Fruit fly (Drosophila melanogaster): Measurements from ENCODE around the gene CG6216.
A peak's percentile ranks its signal among the peaks of the same experiment; 100 is the strongest.
"Not testable (repeated sequence)": the region's sequence is repeated elsewhere in the genome, so short reads cannot be mapped to it uniquely, and the experiment has no call there.

CG6216 gene

dm6 chr3L:11169299-11170181 lies 19.0 kb upstream of the CG6216 start, which contains the start of the genes wls and Adck5:
TSS of gene wls (minus strand) at chr3L:11169625.
TSS of gene Adck5 (plus strand) at chr3L:11169817.
- TF ChIP-seq usp (GFP tag; optimal IDR thresholded peaks at IDR 0.05) (no peak), EcR (GFP tag; optimal IDR thresholded peaks at IDR 0.05) (no peak), CG8478 (optimal IDR thresholded peaks at IDR 0.05) (no peak), pan (optimal IDR thresholded peaks at IDR 0.05) (peak; percentile 52), psq (optimal IDR thresholded peaks at IDR 0.05) (no peak)

DNA sequence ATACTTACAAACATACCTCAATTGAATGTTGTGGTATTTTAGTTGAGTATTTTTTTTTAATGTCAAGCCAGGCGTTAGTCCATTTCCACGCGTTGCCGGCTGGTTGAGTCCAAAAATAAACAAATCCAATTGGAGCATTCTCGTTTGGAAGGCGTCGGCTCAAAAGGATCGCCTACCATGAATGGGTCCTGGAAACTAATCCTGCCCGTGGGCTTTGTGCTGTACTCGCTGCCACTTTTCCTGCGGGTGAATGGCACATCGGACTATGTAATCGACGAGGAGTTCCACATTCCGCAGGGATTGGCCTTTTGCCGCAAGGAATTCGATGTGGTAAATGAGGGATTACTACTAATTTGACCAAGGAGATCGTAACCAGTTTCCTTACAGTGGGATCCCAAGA lies 14.3 kb upstream of the CG6216 start, which contains the start of gene Alg10:
TSS of gene Alg10 (plus strand) at position 73 of the 400 bp plus-strand sequence.
- TF ChIP-seq CG8478 (optimal IDR thresholded peaks at IDR 0.05) (no peak), Dll (optimal IDR thresholded peaks at IDR 0.05) (no peak), EcR (GFP tag; optimal IDR thresholded peaks at IDR 0.05) (no peak)

DNA sequence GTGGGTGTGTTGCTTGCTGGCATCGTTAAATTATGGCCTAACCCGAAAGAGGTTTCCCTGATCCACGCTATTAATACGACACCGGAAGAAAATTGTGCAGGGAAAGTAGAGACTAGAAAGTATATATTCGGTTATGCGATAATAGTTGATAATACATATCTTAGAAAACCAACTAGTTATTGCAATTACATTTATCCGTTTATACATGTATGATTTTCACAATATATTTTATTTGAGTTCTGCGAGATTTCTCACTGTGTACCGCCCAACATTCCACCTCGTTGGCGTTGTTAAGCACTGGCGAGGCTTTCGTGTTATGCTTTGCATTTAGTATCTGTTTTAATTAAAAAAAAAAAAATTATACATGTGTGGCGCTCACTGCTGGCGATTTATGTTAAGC lies 4.8 kb upstream of the CG6216 start:
- no peak for TF ChIP-seq CG8478 (optimal IDR thresholded peaks at IDR 0.05)
- TF ChIP-seq pan (optimal IDR thresholded peaks at IDR 0.05) = no peak
- no peak for TF ChIP-seq psq (optimal IDR thresholded peaks at IDR 0.05)
- TF ChIP-seq Dll (optimal IDR thresholded peaks at IDR 0.05) = no peak
- no peak for TF ChIP-seq usp (GFP tag; optimal IDR thresholded peaks at IDR 0.05)
- no peak for TF ChIP-seq EcR (GFP tag; optimal IDR thresholded peaks at IDR 0.05)

DNA sequence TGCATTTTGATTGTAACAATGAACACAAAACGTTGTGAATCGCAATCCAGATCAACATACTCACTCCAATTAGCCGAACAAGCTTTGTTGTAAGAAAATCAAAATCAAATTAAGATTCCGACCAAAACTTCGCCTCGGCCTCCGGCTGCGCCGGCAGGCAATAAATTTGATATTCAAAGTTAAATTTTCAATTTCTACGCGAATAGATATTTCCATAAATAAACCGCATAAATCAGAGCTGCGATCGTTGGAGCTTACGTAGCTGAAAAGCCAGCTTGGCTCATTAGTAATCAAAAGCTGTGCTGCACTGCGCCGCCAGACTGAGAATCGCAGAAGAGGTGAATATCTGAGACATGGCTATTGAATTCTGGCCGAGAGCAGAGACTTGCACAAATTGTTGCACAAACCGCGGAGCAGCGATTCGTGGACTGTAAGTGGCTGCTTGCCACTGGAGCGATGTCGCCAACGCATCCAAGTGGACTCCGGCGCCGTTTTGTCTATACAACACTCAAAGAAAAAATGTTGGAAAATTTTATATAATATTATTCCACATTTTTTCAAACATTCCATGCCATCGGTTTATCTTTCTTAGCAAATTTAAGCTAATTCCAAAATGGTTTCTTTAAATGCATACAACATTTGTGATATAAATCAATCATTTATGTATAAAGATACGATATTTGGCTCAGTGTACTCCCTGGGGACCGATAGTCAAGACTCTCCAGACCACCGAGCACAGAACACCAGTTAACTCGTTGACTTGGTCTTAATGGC lies 1.9 kb downstream of the CG6216 start:
- TF ChIP-seq CG8478 (optimal IDR thresholded peaks at IDR 0.05) = no peak
- TF ChIP-seq pan (optimal IDR thresholded peaks at IDR 0.05) = no peak
- TF ChIP-seq usp (GFP tag; optimal IDR thresholded peaks at IDR 0.05) = no peak
- no peak for TF ChIP-seq psq (optimal IDR thresholded peaks at IDR 0.05)
- no peak for TF ChIP-seq Dll (optimal IDR thresholded peaks at IDR 0.05)
- no peak for TF ChIP-seq EcR (GFP tag; optimal IDR thresholded peaks at IDR 0.05)

DNA sequence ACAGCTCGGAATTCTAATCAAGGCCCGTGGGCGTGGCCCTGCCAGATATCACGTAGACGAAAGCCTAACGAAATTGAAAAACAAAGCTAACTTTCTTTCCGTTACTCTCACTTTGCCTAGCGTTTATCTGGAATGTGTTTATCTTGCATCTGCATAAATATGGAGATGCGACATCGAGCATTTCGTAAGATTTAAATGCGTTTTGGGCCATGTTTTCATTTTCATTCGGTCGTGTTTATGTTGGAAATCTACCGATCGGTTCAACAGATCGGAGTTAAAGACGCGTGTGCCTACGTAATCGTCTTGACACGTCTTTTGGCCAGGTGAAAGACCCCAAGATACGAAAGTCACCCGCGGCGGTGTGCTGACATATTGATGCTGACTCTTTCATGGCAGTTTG lies 2.9 kb downstream of the CG6216 start:
- TF ChIP-seq psq (optimal IDR thresholded peaks at IDR 0.05) = no peak
- TF ChIP-seq pan (optimal IDR thresholded peaks at IDR 0.05) = no peak
- no peak for TF ChIP-seq Dll (optimal IDR thresholded peaks at IDR 0.05)
- TF ChIP-seq EcR (GFP tag; optimal IDR thresholded peaks at IDR 0.05) = no peak
- TF ChIP-seq CG8478 (optimal IDR thresholded peaks at IDR 0.05) = no peak
- no peak for TF ChIP-seq usp (GFP tag; optimal IDR thresholded peaks at IDR 0.05)

- TF ChIP-seq usp (GFP tag; optimal IDR thresholded peaks at IDR 0.05) (no peak), EcR (GFP tag; optimal IDR thresholded peaks at IDR 0.05) (no peak), psq (optimal IDR thresholded peaks at IDR 0.05) (no peak), Dll (optimal IDR thresholded peaks at IDR 0.05) (no peak), CG8478 (optimal IDR thresholded peaks at IDR 0.05) (no peak), pan (optimal IDR thresholded peaks at IDR 0.05) (no peak)
Observed at dm6 chr3L:11145065-11145464, 5.5 kb downstream of the CG6216 start.

DNA sequence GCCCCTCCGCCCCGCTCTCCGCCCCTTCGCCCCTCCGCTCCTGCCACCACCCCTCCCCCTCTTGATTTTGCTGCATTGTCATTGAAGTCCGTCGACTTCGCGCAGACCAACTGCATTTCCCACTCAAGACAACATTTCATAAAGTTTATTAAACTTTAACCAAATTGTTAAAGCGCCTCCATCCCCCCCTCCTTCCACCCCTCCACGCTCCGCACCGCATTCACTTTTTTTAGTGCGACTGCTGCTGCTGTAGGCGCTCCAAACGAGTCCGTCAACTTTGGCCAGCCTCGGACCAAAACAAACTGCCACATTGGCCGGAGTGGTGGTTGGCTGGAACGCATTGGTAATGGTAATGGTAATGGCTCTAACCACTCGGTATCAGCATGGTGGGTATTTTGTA lies 11.7 kb downstream of the CG6216 start:
- TF ChIP-seq EcR (GFP tag; optimal IDR thresholded peaks at IDR 0.05) (no peak), usp (GFP tag; optimal IDR thresholded peaks at IDR 0.05) (no peak), CG8478 (optimal IDR thresholded peaks at IDR 0.05) (no peak), pan (optimal IDR thresholded peaks at IDR 0.05) (no peak), psq (optimal IDR thresholded peaks at IDR 0.05) (no peak), Dll (optimal IDR thresholded peaks at IDR 0.05) (no peak)

dm6 chr3L:11136349-11136748 lies 14.2 kb downstream of the CG6216 start:
- TF ChIP-seq psq (optimal IDR thresholded peaks at IDR 0.05) = no peak
- no peak for TF ChIP-seq Dll (optimal IDR thresholded peaks at IDR 0.05)
- no peak for TF ChIP-seq CG8478 (optimal IDR thresholded peaks at IDR 0.05)
- no peak for TF ChIP-seq EcR (GFP tag; optimal IDR thresholded peaks at IDR 0.05)
- no peak for TF ChIP-seq pan (optimal IDR thresholded peaks at IDR 0.05)
- TF ChIP-seq usp (GFP tag; optimal IDR thresholded peaks at IDR 0.05) = no peak

DNA sequence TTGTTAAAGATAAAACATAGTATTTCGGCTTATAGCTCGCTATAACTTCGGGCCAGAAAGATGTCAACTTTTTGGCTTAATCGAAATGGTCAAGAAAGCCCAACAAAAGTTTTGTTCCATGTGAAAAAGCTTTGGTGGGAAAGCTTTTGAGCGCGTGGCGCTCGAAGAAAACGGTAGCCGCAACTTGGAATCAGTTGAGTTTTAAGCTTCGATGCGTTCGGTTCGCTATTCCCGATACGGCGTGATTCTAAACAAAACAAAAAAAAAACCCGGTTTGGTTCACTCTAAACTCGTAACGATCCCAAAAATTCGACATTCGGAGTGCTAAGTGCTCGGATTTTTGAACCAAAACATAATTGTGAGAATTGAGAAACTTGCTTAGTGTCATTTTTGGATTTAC lies 14.7 kb downstream of the CG6216 start, which contains the start of gene IRSp53:
TSS of gene IRSp53 (plus strand) at position 204 of the 400 bp plus-strand sequence.
- no peak for TF ChIP-seq pan (optimal IDR thresholded peaks at IDR 0.05)
- TF ChIP-seq Dll (optimal IDR thresholded peaks at IDR 0.05) = no peak
- TF ChIP-seq EcR (GFP tag; optimal IDR thresholded peaks at IDR 0.05) = no peak
- no peak for TF ChIP-seq CG8478 (optimal IDR thresholded peaks at IDR 0.05)
- TF ChIP-seq usp (GFP tag; optimal IDR thresholded peaks at IDR 0.05) = no peak
- TF ChIP-seq psq (optimal IDR thresholded peaks at IDR 0.05) = no peak

DNA sequence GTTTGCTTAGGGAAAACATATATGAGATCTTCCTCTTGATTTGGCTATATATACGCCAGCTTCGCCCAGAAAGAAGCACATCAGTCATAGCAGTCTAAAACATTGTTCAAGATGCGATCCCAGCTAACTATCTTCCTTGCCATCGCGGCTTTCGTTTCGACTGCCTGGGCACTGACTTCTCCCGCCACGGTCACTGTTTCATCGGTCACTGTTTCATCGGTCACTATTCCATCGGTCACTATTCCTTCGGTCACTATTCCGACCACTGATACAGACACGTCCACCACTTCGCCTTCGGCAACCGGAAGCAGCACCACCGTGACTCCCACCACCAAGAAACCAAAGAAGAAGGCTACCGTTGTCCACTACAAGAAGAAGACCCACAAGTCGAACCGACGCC lies 15.7 kb downstream of the CG6216 start, which contains the start of gene CG14143:
TSS of gene CG14143 (plus strand) at position 102 of the 400 bp plus-strand sequence.
- not testable (repeated sequence) for TF ChIP-seq EcR (GFP tag; optimal IDR thresholded peaks at IDR 0.05); pan (optimal IDR thresholded peaks at IDR 0.05); usp (GFP tag; optimal IDR thresholded peaks at IDR 0.05)

DNA sequence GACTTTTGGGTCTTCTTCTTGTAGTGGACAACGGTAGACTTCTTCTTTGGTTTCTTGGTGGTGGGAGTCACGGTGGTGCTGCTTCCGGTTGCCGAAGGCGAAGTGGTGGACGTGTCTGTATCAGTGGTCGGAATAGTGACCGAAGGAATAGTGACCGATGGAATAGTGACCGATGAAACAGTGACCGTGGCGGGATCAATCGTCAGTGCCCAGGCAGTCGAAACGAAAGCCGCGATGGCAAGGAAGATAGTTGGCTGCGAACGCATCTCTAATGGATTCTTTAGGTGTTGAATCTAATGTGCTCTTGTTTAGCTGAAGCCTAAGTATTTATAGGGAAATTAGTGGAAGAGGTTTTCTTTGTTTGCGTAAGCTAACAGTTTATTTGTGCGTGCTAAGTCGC lies 18.5 kb downstream of the CG6216 start, which contains the start of gene CG32074:
TSS of gene CG32074 (minus strand) at position 268 of the 400 bp plus-strand sequence.
- TF ChIP-seq usp (GFP tag; optimal IDR thresholded peaks at IDR 0.05); Dll (optimal IDR thresholded peaks at IDR 0.05); psq (optimal IDR thresholded peaks at IDR 0.05): not testable (repeated sequence)

DNA sequence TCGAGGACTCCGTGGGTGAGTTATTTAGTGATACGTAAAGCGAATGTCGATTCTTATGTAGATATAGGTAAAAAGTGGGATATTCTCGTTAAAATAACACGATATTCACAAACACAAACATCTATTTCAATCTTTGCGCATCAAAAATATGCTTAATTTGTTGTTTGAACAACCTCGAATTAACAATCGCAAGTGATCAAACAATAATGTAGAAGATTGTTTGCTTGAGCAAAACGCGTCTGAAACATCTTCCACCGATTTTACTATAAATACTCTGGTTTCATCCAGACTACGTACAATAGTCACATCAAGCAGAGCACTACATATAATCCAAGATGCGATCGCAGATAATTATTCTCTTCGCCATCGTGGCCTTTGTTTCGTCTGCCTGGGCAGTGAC lies 20.1 kb downstream of the CG6216 start, which contains the start of gene nol:
TSS of gene nol (plus strand) at position 301 of the 400 bp plus-strand sequence.
- no peak for TF ChIP-seq psq (optimal IDR thresholded peaks at IDR 0.05)
- no peak for TF ChIP-seq CG8478 (optimal IDR thresholded peaks at IDR 0.05)
- TF ChIP-seq EcR (GFP tag; optimal IDR thresholded peaks at IDR 0.05) = no peak
- no peak for TF ChIP-seq usp (GFP tag; optimal IDR thresholded peaks at IDR 0.05)
- TF ChIP-seq Dll (optimal IDR thresholded peaks at IDR 0.05) = no peak
- no peak for TF ChIP-seq pan (optimal IDR thresholded peaks at IDR 0.05)
